Fruit fly (Drosophila melanogaster) whole organism, prepupa: Measurements from ENCODE around the gene dlp.
A peak's percentile ranks its signal among the peaks of the same experiment; 100 is the strongest.

ENCODE experiments used
- Blimp-1 ChIP-seq: fragments of 200-800 bp; sonication (Bioruptor generic); optimal IDR thresholded peaks from 3 replicates; lab custom pipeline; 2017; ENCODE audit warnings: missing biosample characterization, missing genetic modification characterization, mild to moderate bottlenecking, moderate library complexity, missing genetic modification reagents
- CG11762 ChIP-seq: fragments of 200-800 bp; sonication (Bioruptor generic); optimal IDR thresholded peaks from 3 replicates; lab custom pipeline; 2016; ENCODE audit warnings: missing biosample characterization, missing genetic modification characterization; ENCODE audit not compliant: insufficient read depth
- CG32006 ChIP-seq: fragments of 200-800 bp; sonication (Bioruptor generic); optimal IDR thresholded peaks from 3 replicates; lab custom pipeline; 2017; ENCODE audit warnings: missing biosample characterization, mild to moderate bottlenecking, missing genetic modification characterization
- CG3919 ChIP-seq: fragments of 200-800 bp; sonication (Bioruptor generic); optimal IDR thresholded peaks from 3 replicates; lab custom pipeline; 2016; ENCODE audit warnings: missing biosample characterization, missing genetic modification characterization
- CG6276 ChIP-seq: fragments of 200-800 bp; sonication (Bioruptor generic); optimal IDR thresholded peaks from 2 replicates; lab custom pipeline; 2017; ENCODE audit warnings: missing biosample characterization, mild to moderate bottlenecking, missing genetic modification characterization
- Eip93F ChIP-seq: fragments of 200-800 bp; sonication (Bioruptor generic); optimal IDR thresholded peaks from 2 replicates; lab custom pipeline; 2016; ENCODE audit warnings: missing biosample characterization, mild to moderate bottlenecking, missing genetic modification characterization
- Hr4 ChIP-seq: fragments of 200-800 bp; sonication (Bioruptor generic); optimal IDR thresholded peaks from 3 replicates; lab custom pipeline; 2016; ENCODE audit warnings: missing biosample characterization, missing genetic modification characterization
- OdsH ChIP-seq: fragments of 200-800 bp; sonication (Bioruptor generic); optimal IDR thresholded peaks from 3 replicates; lab custom pipeline; 2016; ENCODE audit warnings: missing biosample characterization, missing genetic modification characterization
- Smox ChIP-seq: fragments of 200-800 bp; sonication (Bioruptor generic); optimal IDR thresholded peaks from 3 replicates; lab custom pipeline; 2016; ENCODE audit warnings: missing biosample characterization, missing genetic modification characterization
- Sox102F ChIP-seq: fragments of 200-800 bp; sonication (Bioruptor generic); optimal IDR thresholded peaks from 2 replicates; lab custom pipeline; 2016; ENCODE audit warnings: missing biosample characterization, mild to moderate bottlenecking, missing genetic modification characterization
- Sox14 ChIP-seq: fragments of 200-800 bp; sonication (Bioruptor generic); optimal IDR thresholded peaks from 3 replicates; lab custom pipeline; 2016; ENCODE audit warnings: missing biosample characterization, missing genetic modification characterization

- TF ChIP-seq CG6276 (GFP tag; lab: Kevin White, UChicago), result no peak
- TF ChIP-seq CG11762, result peak; percentile 48
- TF ChIP-seq OdsH (GFP tag; lab: Kevin White, UChicago), result peak; percentile 65
- TF ChIP-seq Hr4 (GFP tag; lab: Kevin White, UChicago), result peak; percentile 10
- TF ChIP-seq Smox (GFP tag; lab: Kevin White, UChicago), result peak; percentile 32
- TF ChIP-seq Sox14 (GFP tag; lab: Kevin White, UChicago), result peak; percentile 22
- peak; percentile 61 for TF ChIP-seq CG32006
- TF ChIP-seq Blimp-1 (GFP tag; lab: Kevin White, UChicago), result no peak
- TF ChIP-seq Eip93F (GFP tag; lab: Kevin White, UChicago), result peak; percentile 4
- peak; percentile 54 for TF ChIP-seq CG3919 (GFP tag; lab: Kevin White, UChicago)
- no peak for TF ChIP-seq Sox102F (GFP tag; lab: Kevin White, UChicago)
Measured at dm6 chr3L:14610458-14610857, 21.9 kb upstream of the dlp start.
